Fruit fly (Drosophila melanogaster) whole organism, embryonic: Measurements from ENCODE around the gene bi.

Experiments used
- CG1024 ChIP-seq: fragments of 200-800 bp; sonication (Bioruptor generic); IDR thresholded peaks from 2 replicates; pipeline ENCODE4 v1.3.6; 2022; ENCODE audit warnings: missing biosample characterization, missing genetic modification characterization
- CG10366 ChIP-seq: fragments of 200-800 bp; sonication (Bioruptor generic); IDR thresholded peaks from 2 replicates; pipeline ENCODE4 v1.3.6; 2022; ENCODE audit warnings: missing biosample characterization, missing genetic modification characterization
- CG11456 ChIP-seq: fragments of 200-800 bp; sonication (Bioruptor generic); IDR thresholded peaks from 3 replicates; pipeline ENCODE4 v1.3.6; 2022; ENCODE audit warnings: missing biosample characterization, missing genetic modification characterization
- CG14710 ChIP-seq: fragments of 200-800 bp; sonication (Bioruptor generic); optimal IDR thresholded peaks from 3 replicates; lab custom pipeline; 2019; ENCODE audit warnings: missing biosample characterization, mild to moderate bottlenecking, missing genetic modification characterization, moderate library complexity
- CG15696 ChIP-seq: fragments of 200-800 bp; sonication (Bioruptor generic); optimal IDR thresholded peaks from 2 replicates; lab custom pipeline; 2019; ENCODE audit warnings: missing biosample characterization, mild to moderate bottlenecking, missing genetic modification characterization, moderate library complexity
- CG1603 ChIP-seq: fragments of 200-800 bp; sonication (Bioruptor generic); optimal IDR thresholded peaks from 2 replicates; lab custom pipeline; 2019; ENCODE audit warnings: missing biosample characterization, mild to moderate bottlenecking, missing genetic modification characterization, moderate library complexity
- CG17328 ChIP-seq: fragments of 200-800 bp; sonication (Bioruptor generic); IDR thresholded peaks from 2 replicates; pipeline ENCODE4 v1.3.6; 2022; ENCODE audit warnings: missing biosample characterization, missing genetic modification characterization
- CG17385 ChIP-seq: fragments of 200-800 bp; sonication (Bioruptor generic); optimal IDR thresholded peaks from 3 replicates; lab custom pipeline; 2018; ENCODE audit warnings: missing biosample characterization, mild to moderate bottlenecking, missing genetic modification characterization
- CG17802 ChIP-seq: fragments of 200-800 bp; sonication (Bioruptor generic); optimal IDR thresholded peaks from 2 replicates; lab custom pipeline; 2018; ENCODE audit warnings: missing biosample characterization, mild to moderate bottlenecking, missing genetic modification characterization, moderate library complexity
- CG2889 ChIP-seq: fragments of 200-800 bp; sonication (Bioruptor generic); IDR thresholded peaks from 3 replicates; pipeline ENCODE4 v1.3.6; 2022; ENCODE audit warnings: missing biosample characterization, missing genetic modification characterization
- CG30403 ChIP-seq: fragments of 200-800 bp; sonication (Bioruptor generic); optimal IDR thresholded peaks from 3 replicates; lab custom pipeline; 2016; ENCODE audit warnings: missing biosample characterization, missing genetic modification characterization
- CG31224 ChIP-seq: fragments of 200-800 bp; sonication (Bioruptor generic); IDR thresholded peaks from 2 replicates; pipeline ENCODE4 v1.3.6; 2022; ENCODE audit warnings: missing biosample characterization, missing genetic modification characterization
- CG31441 ChIP-seq: fragments of 200-800 bp; sonication (Bioruptor generic); IDR thresholded peaks from 2 replicates; pipeline ENCODE4 v1.3.6; 2022; ENCODE audit warnings: missing biosample characterization, missing genetic modification characterization
- CG3163 ChIP-seq: fragments of 200-800 bp; sonication (Bioruptor generic); optimal IDR thresholded peaks from 3 replicates; lab custom pipeline; 2016; ENCODE audit warnings: missing biosample characterization, missing genetic modification characterization
- CG4360 ChIP-seq: fragments of 200-800 bp; sonication (Bioruptor generic); IDR thresholded peaks from 2 replicates; pipeline ENCODE4 v1.3.6; 2022; ENCODE audit warnings: missing biosample characterization, missing genetic modification characterization
- CG4730 ChIP-seq: fragments of 200-800 bp; sonication (Bioruptor generic); IDR thresholded peaks from 2 replicates; pipeline ENCODE4 v1.3.6; 2022; ENCODE audit warnings: missing biosample characterization, missing genetic modification characterization
- CG5245 ChIP-seq: fragments of 200-800 bp; sonication (Bioruptor generic); optimal IDR thresholded peaks from 3 replicates; lab custom pipeline; 2016; ENCODE audit warnings: missing biosample characterization, missing genetic modification characterization
- CG6254 ChIP-seq: fragments of 200-800 bp; sonication (Bioruptor generic); optimal IDR thresholded peaks from 3 replicates; lab custom pipeline; 2017; ENCODE audit warnings: mild to moderate bottlenecking, missing biosample characterization, missing genetic modification reagents, missing genetic modification characterization
- CG6765 ChIP-seq: fragments of 200-800 bp; sonication (Bioruptor generic); optimal IDR thresholded peaks from 3 replicates; lab custom pipeline; 2017; ENCODE audit warnings: missing biosample characterization, mild to moderate bottlenecking, missing genetic modification characterization
- CG9727 ChIP-seq: fragments of 200-800 bp; sonication (Bioruptor generic); optimal IDR thresholded peaks from 3 replicates; lab custom pipeline; 2017; ENCODE audit warnings: missing biosample characterization, mild to moderate bottlenecking, missing genetic modification characterization
- Lim3 ChIP-seq: fragments of 200-800 bp; sonication (Bioruptor generic); IDR thresholded peaks from 2 replicates; pipeline ENCODE4 v1.3.6; 2022; ENCODE audit warnings: missing biosample characterization, missing genetic modification characterization
- MESR4 ChIP-seq: fragments of 200-800 bp; sonication (Bioruptor generic); optimal IDR thresholded peaks from 2 replicates; lab custom pipeline; 2018; ENCODE audit warnings: missing biosample characterization, mild to moderate bottlenecking, missing genetic modification characterization, moderate library complexity
- Med ChIP-seq: fragments of 200-800 bp; sonication (Bioruptor generic); peaks from one replicate; lab custom pipeline; 2016; ENCODE audit warnings: missing biosample characterization, missing genetic modification characterization, mild to moderate bottlenecking, inconsistent platforms, moderate library complexity
- NC2β ChIP-seq: fragments of 200-800 bp; sonication (Bioruptor generic); optimal IDR thresholded peaks from 2 replicates; lab custom pipeline; 2016; ENCODE audit warnings: missing biosample characterization, missing genetic modification characterization
- NK7.1 ChIP-seq: fragments of 200-800 bp; sonication (Bioruptor generic); optimal IDR thresholded peaks from 3 replicates; lab custom pipeline; 2016; ENCODE audit warnings: missing biosample characterization, missing genetic modification characterization
- Opbp ChIP-seq: fragments of 200-800 bp; sonication (Bioruptor generic); IDR thresholded peaks from 3 replicates; pipeline ENCODE4 v1.3.6; 2022; ENCODE audit warnings: missing biosample characterization, missing genetic modification characterization; ENCODE audit not compliant: partially characterized antibody
- Ravus ChIP-seq: fragments of 200-800 bp; sonication (Bioruptor generic); IDR thresholded peaks from 2 replicates; pipeline ENCODE4 v1.3.6; 2022; ENCODE audit warnings: missing biosample characterization, missing genetic modification characterization
- ato ChIP-seq: fragments of 200-800 bp; sonication (Bioruptor generic); IDR thresholded peaks from 2 replicates; pipeline ENCODE4 v1.3.6; 2022; ENCODE audit warnings: missing biosample characterization, missing genetic modification characterization; ENCODE audit not compliant: partially characterized antibody
- bsh ChIP-seq, 2 experiments: fragments of 200-800 bp; sonication (Bioruptor generic); optimal IDR thresholded peaks; 2 replicates each; lab custom pipeline; 2017 to 2018; ENCODE audit warnings: mild to moderate bottlenecking in 2 of 2, missing biosample characterization in 2 of 2, missing genetic modification characterization in 2 of 2, moderate library complexity in 1 of 2
- chif ChIP-seq, 2 experiments: fragments of 200-800 bp; sonication (Bioruptor generic); optimal IDR thresholded peaks; 3 replicates each; lab custom pipeline; 2016; ENCODE audit warnings: missing biosample characterization in 2 of 2, missing genetic modification characterization in 2 of 2
- ci ChIP-seq: fragments of 200-800 bp; sonication (Bioruptor generic); IDR thresholded peaks from 3 replicates; pipeline ENCODE4 v1.3.6; 2022; ENCODE audit warnings: missing biosample characterization, missing genetic modification characterization
- danr ChIP-seq: fragments of 200-800 bp; sonication (Bioruptor generic); IDR thresholded peaks from 2 replicates; pipeline ENCODE4 v1.3.6; 2022; ENCODE audit warnings: missing biosample characterization, missing genetic modification characterization
- dmrt11E ChIP-seq: fragments of 200-800 bp; sonication (Bioruptor generic); optimal IDR thresholded peaks from 3 replicates; lab custom pipeline; 2018; ENCODE audit warnings: missing biosample characterization, mild to moderate bottlenecking, missing genetic modification characterization, moderate library complexity
- dpn ChIP-seq, 2 experiments: fragments of 200-800 bp; sonication (Bioruptor generic); optimal IDR thresholded peaks; 3 replicates each; lab custom pipeline; 2016; ENCODE audit warnings: missing biosample characterization in 2 of 2, missing genetic modification characterization in 2 of 2
- dysf ChIP-seq: fragments of 200-800 bp; sonication (Bioruptor generic); IDR thresholded peaks from 3 replicates; pipeline ENCODE4 v1.3.6; 2022; ENCODE audit warnings: missing biosample characterization, missing genetic modification characterization
- emc ChIP-seq: fragments of 200-800 bp; sonication (Bioruptor generic); optimal IDR thresholded peaks from 2 replicates; lab custom pipeline; 2016; ENCODE audit warnings: missing biosample characterization, missing genetic modification characterization
- fd102C ChIP-seq: fragments of 200-800 bp; sonication (Bioruptor generic); optimal IDR thresholded peaks from 2 replicates; lab custom pipeline; 2018; ENCODE audit warnings: missing biosample characterization, mild to moderate bottlenecking, missing genetic modification characterization, moderate library complexity
- gcm ChIP-seq: fragments of 200-800 bp; sonication (Bioruptor generic); optimal IDR thresholded peaks from 2 replicates; lab custom pipeline; 2019; ENCODE audit warnings: missing biosample characterization, mild to moderate bottlenecking, missing genetic modification characterization, moderate library complexity
- gem ChIP-seq: fragments of 200-800 bp; sonication (Bioruptor generic); optimal IDR thresholded peaks from 2 replicates; lab custom pipeline; 2019; ENCODE audit warnings: missing biosample characterization, mild to moderate bottlenecking, missing genetic modification characterization, moderate library complexity
- gt ChIP-seq: fragments of 200-800 bp; sonication (Bioruptor generic); IDR thresholded peaks from 2 replicates; pipeline ENCODE4 v1.3.6; 2022; ENCODE audit warnings: missing biosample characterization, missing genetic modification characterization
- her ChIP-seq: fragments of 200-800 bp; sonication (Bioruptor generic); optimal IDR thresholded peaks from 2 replicates; lab custom pipeline; 2016; ENCODE audit warnings: missing biosample characterization, missing genetic modification characterization
- kah ChIP-seq: fragments of 200-800 bp; sonication (Bioruptor generic); optimal IDR thresholded peaks from 2 replicates; lab custom pipeline; 2018; ENCODE audit warnings: missing biosample characterization, mild to moderate bottlenecking, missing genetic modification characterization
- lilli ChIP-seq: fragments of 200-800 bp; sonication (Bioruptor generic); optimal IDR thresholded peaks from 3 replicates; lab custom pipeline; 2016; ENCODE audit warnings: missing biosample characterization, missing genetic modification characterization
- lola ChIP-seq, 3 experiments: fragments of >200 bp in 2 of 3; fragments of 200-800 bp in 1 of 3; sonication (Bioruptor generic) in 1 of 3; optimal IDR thresholded peaks; 2 replicates each; lab custom pipeline; 2017 to 2019; ENCODE audit warnings: missing biosample characterization in 3 of 3, missing genetic modification characterization in 3 of 3, mild to moderate bottlenecking in 1 of 3, moderate library complexity in 1 of 3
- nmo ChIP-seq: fragments of 200-800 bp; sonication (Bioruptor generic); optimal IDR thresholded peaks from 2 replicates; lab custom pipeline; 2018; ENCODE audit warnings: missing biosample characterization, mild to moderate bottlenecking, missing genetic modification characterization, moderate library complexity
- peb ChIP-seq: fragments of 200-800 bp; sonication (Bioruptor generic); IDR thresholded peaks from 2 replicates; pipeline ENCODE4 v1.3.6; 2022; ENCODE audit warnings: missing biosample characterization, missing genetic modification characterization
- pros ChIP-seq: fragments of 200-800 bp; sonication (Bioruptor generic); optimal IDR thresholded peaks from 3 replicates; lab custom pipeline; 2019; ENCODE audit warnings: missing biosample characterization, mild to moderate bottlenecking, missing genetic modification characterization, moderate library complexity
- run ChIP-seq: fragments of 200-800 bp; sonication (Bioruptor generic); optimal IDR thresholded peaks from 3 replicates; lab custom pipeline; 2018; ENCODE audit warnings: missing biosample characterization, mild to moderate bottlenecking, missing genetic modification characterization
- sens ChIP-seq: fragments of 200-800 bp; sonication (Bioruptor generic); peaks from one replicate; lab custom pipeline; 2016; ENCODE audit warnings: missing biosample characterization, missing genetic modification characterization
- unc-4 ChIP-seq: fragments of 200-800 bp; sonication (Bioruptor generic); IDR thresholded peaks from 2 replicates; pipeline ENCODE4 v1.3.6; 2022; ENCODE audit warnings: missing biosample characterization, missing genetic modification characterization; ENCODE audit not compliant: partially characterized antibody
- zfh1 ChIP-seq: fragments of 200-800 bp; sonication (Bioruptor generic); IDR thresholded peaks from 3 replicates; pipeline ENCODE4 v1.3.6; 2022; ENCODE audit warnings: missing biosample characterization, missing genetic modification characterization

The bi gene

dm6 chrX:4505318-4505717 is 92.7 kb downstream of the bi start (continued):
- TF ChIP-seq run (tag; lab: Kevin White, UChicago) (no peak), dysf (0 out of 3 replicates have a peak, but pooled peaks have one; percentile 12), CG14710 (tag; lab: Kevin White, UChicago) (peak; percentile 5), CG4730 (0 out of 2 replicates have a peak, but pooled peaks have one; percentile 9), CG31441 (GFP tag; lab: Robert Waterston, UW) (peak; percentile 23; the same call in 1 of the 2 replicates), ato (GFP tag; lab: Robert Waterston, UW) (no peak), sens (GFP tag; lab: Kevin White, UChicago) (peak; percentile 73), gcm (peak; percentile 11), Opbp (GFP tag; lab: Robert Waterston, UW) (no peak), Med (GFP tag; lab: Kevin White, UChicago) (peak; percentile 72), dpn (GFP tag; optimal IDR thresholded peaks at IDR 0.05; lab: Kevin White, UChicago) (no peak), CG11456 (GFP tag; lab: Robert Waterston, UW) (no peak), CG1603 (peak; percentile 35), CG17385 (GFP tag; lab: Kevin White, UChicago) (peak; percentile 11), zfh1 (GFP tag; lab: Robert Waterston, UW) (peak; percentile 47; the same call in 1 of the 3 replicates), CG30403 (GFP tag; lab: Kevin White, UChicago) (no peak), gt (no peak), CG4360 (no peak), peb (GFP tag; lab: Robert Waterston, UW) (no peak), ci (0 out of 3 replicates have a peak, but pooled peaks have one; percentile 33), lola (GFP tag; optimal IDR thresholded peaks at IDR 0.05; lab: Kevin White, UChicago) (peak in 1 of 3 experiments; percentile 23), NK7.1 (GFP tag; lab: Kevin White, UChicago) (no peak), NC2β (GFP tag; lab: Kevin White, UChicago) (no peak), pros (GFP tag; lab: Kevin White, UChicago) (no peak), fd102C (GFP tag; lab: Kevin White, UChicago) (no peak), CG2889 (GFP tag; lab: Robert Waterston, UW) (no peak), emc (GFP tag; lab: Kevin White, UChicago) (no peak), nmo (peak; percentile 28), CG6254 (GFP tag; lab: Kevin White, UChicago) (peak; percentile 5), CG17802 (tag; lab: Kevin White, UChicago) (no peak), CG9727 (GFP tag; lab: Kevin White, UChicago) (peak; percentile 60), MESR4 (GFP tag; lab: Kevin White, UChicago) (no peak), her (GFP tag; lab: Kevin White, UChicago) (no peak), gem (tag; lab: Kevin White, UChicago) (peak; percentile 63), danr (GFP tag; lab: Robert Waterston, UW) (no peak), dmrt11E (tag; lab: Kevin White, UChicago) (peak; percentile 55), CG10366 (GFP tag; lab: Robert Waterston, UW) (no peak), Ravus (no peak), bsh (GFP tag; optimal IDR thresholded peaks at IDR 0.05; lab: Kevin White, UChicago) (peak in 1 of 2 experiments; percentile 39), CG3163 (GFP tag; lab: Kevin White, UChicago) (no peak), kah (GFP tag; lab: Kevin White, UChicago) (no peak), CG31224 (no peak), CG1024 (no peak), Lim3 (no peak), CG5245 (peak; percentile 10), CG6765 (GFP tag; lab: Kevin White, UChicago) (no peak), chif (GFP tag; optimal IDR thresholded peaks at IDR 0.05; lab: Kevin White, UChicago) (peak in 1 of 2 experiments; percentile 50), lilli (GFP tag; lab: Kevin White, UChicago) (peak; percentile 39), CG17328 (GFP tag; lab: Robert Waterston, UW) (peak; percentile 43; the same call in 1 of the 2 replicates), CG15696 (tag; lab: Kevin White, UChicago) (peak; percentile 26), unc-4 (GFP tag; lab: Robert Waterston, UW) (no peak)
